Fruit fly (Drosophila melanogaster): ENCODE data around the gene CG18404.
A peak's percentile ranks its signal among the peaks of the same experiment; 100 is the strongest.

The CG18404 gene

dm6 chr3R:30276482-30277282 is 23.7 kb downstream of the CG18404 start (continued):
- TF ChIP-seq CG17568 (GFP tag; optimal IDR thresholded peaks at IDR 0.05) (no peak), Hey (tag; optimal IDR thresholded peaks at IDR 0.05) (no peak), Aef1 (GFP tag; IDR thresholded peaks at IDR 0.05) (peak; percentile 20; the same call in 1 of the 3 replicates), NC2β (GFP tag; optimal IDR thresholded peaks at IDR 0.05) (peak; percentile 53), ftz-f1 (GFP tag; optimal IDR thresholded peaks at IDR 0.05) (no peak), cas (GFP tag; IDR thresholded peaks at IDR 0.05) (0 out of 2 replicates have a peak, but pooled peaks have one; percentile 7), tgo (GFP tag; IDR thresholded peaks at IDR 0.05) (0 out of 3 replicates have a peak, but pooled peaks have one; percentile 36), grau (tag; optimal IDR thresholded peaks at IDR 0.05) (peak; percentile 39), CG31441 (GFP tag; IDR thresholded peaks at IDR 0.05) (no peak; the same call in 1 of the 2 replicates), CG12071 (GFP tag; optimal IDR thresholded peaks at IDR 0.05) (peak; percentile 56), E2f2 (GFP tag; IDR thresholded peaks at IDR 0.05) (peak; percentile 11; the same call in 1 of the 2 replicates), tap (tag; optimal IDR thresholded peaks at IDR 0.05) (peak; percentile 35), CG2712 (tag; optimal IDR thresholded peaks at IDR 0.05) (peak; percentile 40), CG18011 (GFP tag; optimal IDR thresholded peaks at IDR 0.05) (peak; percentile 16), jing (GFP tag; optimal IDR thresholded peaks at IDR 0.05) (peak; percentile 50), mld (GFP tag; IDR thresholded peaks at IDR 0.05; ENCODE audit: partially characterized antibody) (0 out of 3 replicates have a peak, but pooled peaks have one; percentile 36), wdn (GFP tag; IDR thresholded peaks at IDR 0.05) (no peak), CG10565 (GFP tag; optimal IDR thresholded peaks at IDR 0.05) (no peak), ci (GFP tag; IDR thresholded peaks at IDR 0.05) (peak; percentile 85), CG11085 (GFP tag; IDR thresholded peaks at IDR 0.05) (no peak), nmo (GFP tag; optimal IDR thresholded peaks at IDR 0.05) (peak; percentile 24), gsb-n (tag; optimal IDR thresholded peaks at IDR 0.05) (peak; percentile 73), tin (GFP tag; optimal IDR thresholded peaks at IDR 0.05) (peak; percentile 60), pum (GFP tag; optimal IDR thresholded peaks at IDR 0.05) (peak; percentile 23), Bteb2 (GFP tag; optimal IDR thresholded peaks at IDR 0.05) (no peak), Atf6 (GFP tag; IDR thresholded peaks at IDR 0.05) (peak; percentile 44), Atf3 (GFP tag; optimal IDR thresholded peaks at IDR 0.05) (no peak), Xrp1 (GFP tag; IDR thresholded peaks at IDR 0.05) (peak; percentile 60), zfh2 (GFP tag; optimal IDR thresholded peaks at IDR 0.05) (no peak), CG13123 (GFP tag; optimal IDR thresholded peaks at IDR 0.05) (no peak), CG16779 (GFP tag; IDR thresholded peaks at IDR 0.05) (no peak), Sox102F (GFP tag; optimal IDR thresholded peaks at IDR 0.05) (peak; percentile 36), CG4404 (GFP tag; IDR thresholded peaks at IDR 0.05) (no peak), Hmx (GFP tag; optimal IDR thresholded peaks at IDR 0.05) (no peak), CG6689 (GFP tag; IDR thresholded peaks at IDR 0.05) (peak; percentile 28; the same call in 1 of the 2 replicates), bowl (GFP tag; IDR thresholded peaks at IDR 0.05) (no peak), knrl (GFP tag; IDR thresholded peaks at IDR 0.05; ENCODE audit: partially characterized antibody) (no peak), Nf-YB (GFP tag; optimal IDR thresholded peaks at IDR 0.05) (peak; percentile 37), GATAe (GFP tag; conservative IDR thresholded peaks at IDR 0.05) (no peak), Stat92E (GFP tag; optimal IDR thresholded peaks at IDR 0.05) (no peak), HLHmδ (GFP tag; optimal IDR thresholded peaks at IDR 0.05) (peak; percentile 89), CG18476 (GFP tag; optimal IDR thresholded peaks at IDR 0.05) (no peak), mam (GFP tag; optimal IDR thresholded peaks at IDR 0.05) (peak; percentile 43), Med (GFP tag) (peak; percentile 95), inv (GFP tag; IDR thresholded peaks at IDR 0.05; ENCODE audit: partially characterized antibody) (no peak), lov (optimal IDR thresholded peaks at IDR 0.05) (no peak), lov (GFP tag; IDR thresholded peaks at IDR 0.05) (peak; percentile 76; the same call in 1 of the 3 replicates), CG8765 (GFP tag; IDR thresholded peaks at IDR 0.05) (no peak), CG1233 (GFP tag; optimal IDR thresholded peaks at IDR 0.05) (peak; percentile 40), al (GFP tag; IDR thresholded peaks at IDR 0.05) (no peak)

Data from whole organism, embryonic.